Worm (Caenorhabditis elegans) whole organism, L2 larva: ENCODE data around the gene cyp-14A2.

Source experiments
- C34F6.9 ChIP-seq: fragments of 150-350 bp; optimal IDR thresholded peaks from 2 replicates; lab custom pipeline; 2014; ENCODE audit warnings: missing biosample characterization, missing genetic modification characterization
- F13H6.1 ChIP-seq: sonication (generic microtip); optimal IDR thresholded peaks from 2 replicates; lab custom pipeline; 2016; ENCODE audit warnings: missing genetic modification characterization, missing compliant biosample characterization
- Y55F3AM.14 ChIP-seq: fragments of 200-800 bp; sonication (Bioruptor generic); optimal IDR thresholded peaks from 2 replicates; lab custom pipeline; 2018; ENCODE audit warnings: mild to moderate bottlenecking, missing genetic modification characterization, missing compliant biosample characterization
- ZK546.5 ChIP-seq: sonication (generic microtip); optimal IDR thresholded peaks from 2 replicates; lab custom pipeline; 2017; ENCODE audit warnings: missing biosample characterization, missing genetic modification characterization
- alr-1 ChIP-seq: fragments of 150-350 bp; optimal IDR thresholded peaks from 2 replicates; lab custom pipeline; 2014; ENCODE audit warnings: missing biosample characterization, missing genetic modification characterization
- aly-2 ChIP-seq: fragments of 150-350 bp; optimal IDR thresholded peaks from 2 replicates; lab custom pipeline; 2014; ENCODE audit warnings: missing biosample characterization, missing genetic modification characterization
- ama-1 ChIP-seq: fragments of 150-350 bp; optimal IDR thresholded peaks from 2 replicates; lab custom pipeline; 2018; ENCODE audit warnings: inconsistent platforms
- blmp-1 ChIP-seq: sonication (generic microtip); optimal IDR thresholded peaks from 2 replicates; lab custom pipeline; 2017; ENCODE audit warnings: missing genetic modification characterization, mild to moderate bottlenecking, missing compliant biosample characterization, antibody characterized with exemption, moderate library complexity; ENCODE audit not compliant: insufficient read depth
- ceh-16 ChIP-seq: fragments of 150-350 bp; optimal IDR thresholded peaks from 2 replicates; lab custom pipeline; 2014; ENCODE audit warnings: missing biosample characterization, missing genetic modification characterization
- crh-2 ChIP-seq: sonication (generic microtip); optimal IDR thresholded peaks from 2 replicates; lab custom pipeline; 2017; ENCODE audit warnings: missing biosample characterization, missing genetic modification characterization
- egl-27 ChIP-seq: sonication (generic microtip); optimal IDR thresholded peaks from 3 replicates; lab custom pipeline; 2017; ENCODE audit warnings: missing biosample characterization, missing genetic modification reagents, missing genetic modification characterization
- elt-1 ChIP-seq: fragments of 150-350 bp; optimal IDR thresholded peaks from 2 replicates; lab custom pipeline; 2014; ENCODE audit warnings: missing biosample characterization, missing genetic modification characterization
- elt-3 ChIP-seq: sonication (generic microtip); optimal IDR thresholded peaks from 2 replicates; lab custom pipeline; 2017; ENCODE audit warnings: missing biosample characterization, missing genetic modification characterization
- fos-1 ChIP-seq: fragments of 150-350 bp; optimal IDR thresholded peaks from 2 replicates; lab custom pipeline; 2014; ENCODE audit warnings: missing biosample characterization, missing genetic modification characterization
- gmeb-1 ChIP-seq: fragments of 150-350 bp; optimal IDR thresholded peaks from 2 replicates; lab custom pipeline; 2014; ENCODE audit warnings: missing biosample characterization, missing genetic modification characterization
- lin-39 ChIP-seq: fragments of 150-350 bp; optimal IDR thresholded peaks from 2 replicates; lab custom pipeline; 2014; ENCODE audit warnings: missing biosample characterization, missing genetic modification reagents, missing genetic modification characterization
- lsy-2 ChIP-seq, 2 experiments: fragments of 150-350 bp in 1 of 2; sonication (generic microtip) in 1 of 2; optimal IDR thresholded peaks; 2 replicates each; lab custom pipeline; 2014 to 2017; ENCODE audit warnings: missing biosample characterization in 2 of 2, missing genetic modification characterization in 2 of 2
- mab-5 ChIP-seq: fragments of 150-350 bp; optimal IDR thresholded peaks from 2 replicates; lab custom pipeline; 2014; ENCODE audit warnings: missing biosample characterization, missing genetic modification characterization
- mbf-1 ChIP-seq: sonication (generic microtip); optimal IDR thresholded peaks from 2 replicates; lab custom pipeline; 2017; ENCODE audit warnings: missing biosample characterization, missing genetic modification characterization
- mdl-1 ChIP-seq, 2 experiments: fragments of 150-350 bp in 1 of 2; sonication (generic microtip) in 1 of 2; optimal IDR thresholded peaks; 2 replicates each; lab custom pipeline; 2017; ENCODE audit warnings: missing biosample characterization in 2 of 2, missing genetic modification characterization in 2 of 2
- nhr-10 ChIP-seq: sonication (generic microtip); optimal IDR thresholded peaks from 2 replicates; lab custom pipeline; 2017; ENCODE audit warnings: missing biosample characterization, missing genetic modification characterization
- nhr-11 ChIP-seq: fragments of 150-350 bp; optimal IDR thresholded peaks from 2 replicates; lab custom pipeline; 2014; ENCODE audit warnings: missing biosample characterization, missing genetic modification characterization
- nhr-129 ChIP-seq: fragments of 150-350 bp; optimal IDR thresholded peaks from 2 replicates; lab custom pipeline; 2014; ENCODE audit warnings: missing biosample characterization, missing genetic modification characterization
- nhr-21 ChIP-seq: fragments of 150-350 bp; optimal IDR thresholded peaks from 2 replicates; lab custom pipeline; 2014; ENCODE audit warnings: missing biosample characterization, missing genetic modification characterization
- nhr-237 ChIP-seq: fragments of 150-350 bp; optimal IDR thresholded peaks from 2 replicates; lab custom pipeline; 2014; ENCODE audit warnings: missing biosample characterization, missing genetic modification characterization
- nhr-25 ChIP-seq: fragments of 150-350 bp; sonication (generic microtip); optimal IDR thresholded peaks from 3 replicates; lab custom pipeline; 2014; ENCODE audit warnings: missing biosample characterization, missing genetic modification characterization
- nhr-77 ChIP-seq: fragments of 150-350 bp; optimal IDR thresholded peaks from 2 replicates; lab custom pipeline; 2014; ENCODE audit warnings: missing biosample characterization, missing genetic modification characterization
- skn-1 ChIP-seq: sonication (generic microtip); optimal IDR thresholded peaks from 2 replicates; lab custom pipeline; 2017; ENCODE audit warnings: missing biosample characterization, missing genetic modification characterization
- sma-3 ChIP-seq: sonication (generic microtip); optimal IDR thresholded peaks from 2 replicates; lab custom pipeline; 2016; ENCODE audit warnings: missing genetic modification reagents, missing genetic modification characterization, missing compliant biosample characterization
- sma-9 ChIP-seq, 2 experiments: fragments of 150-350 bp in 1 of 2; sonication (generic microtip) in 1 of 2; optimal IDR thresholded peaks; 2 replicates each; lab custom pipeline; 2014 to 2016; ENCODE audit warnings: missing genetic modification characterization in 2 of 2, mild to moderate bottlenecking in 1 of 2, missing biosample characterization in 1 of 2, missing compliant biosample characterization in 1 of 2, missing genetic modification reagents in 1 of 2, moderate library complexity in 1 of 2
- snpc-4 ChIP-seq: fragments of 150-350 bp; optimal IDR thresholded peaks from 2 replicates; lab custom pipeline; 2014; ENCODE audit warnings: missing biosample characterization, missing genetic modification characterization
- unc-39 ChIP-seq: fragments of 150-350 bp; optimal IDR thresholded peaks from 2 replicates; lab custom pipeline; 2014; ENCODE audit warnings: missing biosample characterization, missing genetic modification characterization
- unc-62 ChIP-seq: fragments of 150-350 bp; optimal IDR thresholded peaks from 2 replicates; lab custom pipeline; 2014; ENCODE audit warnings: missing biosample characterization, missing genetic modification reagents, missing genetic modification characterization
- ztf-11 ChIP-seq: sonication (generic microtip); optimal IDR thresholded peaks from 2 replicates; lab custom pipeline; 2017; ENCODE audit warnings: missing biosample characterization, missing genetic modification characterization
- ztf-4 ChIP-seq: fragments of 150-350 bp; optimal IDR thresholded peaks from 2 replicates; lab custom pipeline; 2014; ENCODE audit warnings: missing biosample characterization, missing genetic modification characterization

cyp-14A2 gene

ce11 chrX:13224608-13225007 is 44.9 kb downstream of the cyp-14A2 start, which contains the start of gene skr-19:
TSS of gene skr-19 (minus strand) at chrX:13224708.
- TF ChIP-seq nhr-129 (no peak), nhr-21 (tag; lab: Kevin White, UChicago) (no peak), skn-1 (tag; lab: Kevin White, UChicago) (no peak), ztf-11 (no peak), alr-1 (tag; lab: Kevin White, UChicago) (no peak), nhr-11 (no peak), unc-62 (GFP tag; lab: Kevin White, UChicago) (no peak), ceh-16 (tag; lab: Kevin White, UChicago) (no peak), Y55F3AM.14 (GFP tag; lab: Kevin White, UChicago) (no peak), gmeb-1 (tag; lab: Kevin White, UChicago) (no peak), nhr-25 (tag; lab: Kevin White, UChicago) (no peak), mbf-1 (no peak), elt-3 (tag; lab: Kevin White, UChicago) (no peak), sma-3 (GFP tag; lab: Kevin White, UChicago) (no peak), nhr-237 (tag; lab: Kevin White, UChicago) (no peak), ZK546.5 (tag; lab: Kevin White, UChicago) (no peak), mdl-1 (tag; optimal IDR thresholded peaks at IDR 0.05; lab: Kevin White, UChicago) (no peak), sma-9 (GFP tag; optimal IDR thresholded peaks at IDR 0.05; lab: Kevin White, UChicago) (no peak), sma-9 (tag; optimal IDR thresholded peaks at IDR 0.05; lab: Kevin White, UChicago) (no peak), lin-39 (tag; lab: Kevin White, UChicago) (no peak)

ce11 chrX:13223437-13223836 is 46.0 kb downstream of the cyp-14A2 start, which contains the start of gene skr-20:
TSS of gene skr-20 (minus strand) at chrX:13223537.
- TF ChIP-seq sma-9 (GFP tag; optimal IDR thresholded peaks at IDR 0.05; lab: Kevin White, UChicago) (no peak), sma-9 (tag; optimal IDR thresholded peaks at IDR 0.05; lab: Kevin White, UChicago) (no peak), crh-2 (no peak), elt-1 (no peak), nhr-237 (tag; lab: Kevin White, UChicago) (no peak), mbf-1 (no peak), F13H6.1 (tag; lab: Kevin White, UChicago) (no peak), C34F6.9 (tag; lab: Kevin White, UChicago) (no peak)

- TF ChIP-seq elt-3 (tag; lab: Kevin White, UChicago): no peak
- no peak for TF ChIP-seq ZK546.5 (tag; lab: Kevin White, UChicago)
- peak; percentile 48 for TF ChIP-seq nhr-129
- TF ChIP-seq C34F6.9 (tag; lab: Kevin White, UChicago): no peak
- no peak for TF ChIP-seq lin-39 (tag; lab: Kevin White, UChicago)
- peak; percentile 4 for TF ChIP-seq sma-9 (GFP tag; optimal IDR thresholded peaks at IDR 0.05; lab: Kevin White, UChicago)
- no peak for TF ChIP-seq sma-9 (tag; optimal IDR thresholded peaks at IDR 0.05; lab: Kevin White, UChicago)
- TF ChIP-seq ceh-16 (tag; lab: Kevin White, UChicago): no peak
- peak; percentile 30 for TF ChIP-seq fos-1
- peak in 1 of 2 experiments; percentile 9 for TF ChIP-seq lsy-2 (tag; optimal IDR thresholded peaks at IDR 0.05; lab: Kevin White, UChicago)
- no peak for TF ChIP-seq alr-1 (tag; lab: Kevin White, UChicago)
Measured at ce11 chrX:13221357-13221756, 48.1 kb downstream of the cyp-14A2 start, which contains the start of gene asp-4. TSS of gene asp-4 (minus strand) at chrX:13221462.

ce11 chrX:13220609-13221008 is 48.9 kb downstream of the cyp-14A2 start:
- TF ChIP-seq F13H6.1 (tag; lab: Kevin White, UChicago) (peak; percentile 43), ztf-4 (tag; lab: Kevin White, UChicago) (peak; percentile 11), mab-5 (tag; lab: Kevin White, UChicago) (no peak), C34F6.9 (tag; lab: Kevin White, UChicago) (peak; percentile 9), lin-39 (tag; lab: Kevin White, UChicago) (no peak), snpc-4 (tag; lab: Kevin White, UChicago) (peak; percentile 86), sma-9 (GFP tag; optimal IDR thresholded peaks at IDR 0.05; lab: Kevin White, UChicago) (peak; percentile 27), sma-9 (tag; optimal IDR thresholded peaks at IDR 0.05; lab: Kevin White, UChicago) (no peak), nhr-129 (peak; percentile 52)
- TF ChIP-seq, all 48 proteins: peak for 6

- no peak for TF ChIP-seq nhr-10 (tag; lab: Kevin White, UChicago)
- no peak for TF ChIP-seq unc-62 (GFP tag; lab: Kevin White, UChicago)
- no peak for TF ChIP-seq ztf-4 (tag; lab: Kevin White, UChicago)
- TF ChIP-seq Y55F3AM.14 (GFP tag; lab: Kevin White, UChicago): no peak
- TF ChIP-seq ama-1 (lab: Kevin White, UChicago): no peak
- TF ChIP-seq mbf-1: no peak
- no peak for TF ChIP-seq unc-39 (tag; lab: Kevin White, UChicago)
- TF ChIP-seq snpc-4 (tag; lab: Kevin White, UChicago): no peak
- no peak for TF ChIP-seq egl-27 (tag; lab: Kevin White, UChicago)
- no peak for TF ChIP-seq elt-3 (tag; lab: Kevin White, UChicago)
- no peak for TF ChIP-seq aly-2 (tag; lab: Kevin White, UChicago)
- TF ChIP-seq blmp-1 (tag; lab: Kevin White, UChicago): no peak
- TF ChIP-seq nhr-77 (tag; lab: Kevin White, UChicago): no peak
- TF ChIP-seq gmeb-1 (tag; lab: Kevin White, UChicago): no peak
Measured at ce11 chrX:13217940-13218339, 51.5 kb downstream of the cyp-14A2 start.
